Worm (Caenorhabditis elegans): ENCODE results near the gene C28C12.12.

The C28C12.12 gene

ce11 chrIV:8526050-8526449 lies 29.9 kb upstream of the C28C12.12 start:
- TF ChIP-seq ama-1 (optimal IDR thresholded peaks at IDR 0.05) (no peak), F13C5.2 (tag; optimal IDR thresholded peaks at IDR 0.05) (no peak), ceh-36 (tag; optimal IDR thresholded peaks at IDR 0.05) (no peak), hmg-4 (GFP tag; optimal IDR thresholded peaks at IDR 0.05) (no peak), tbx-11 (GFP tag; IDR thresholded peaks at IDR 0.05) (no peak), ceh-13 (GFP tag; optimal IDR thresholded peaks at IDR 0.05) (no peak), scrt-1 (GFP tag; IDR thresholded peaks at IDR 0.05) (no peak), tra-4 (tag; optimal IDR thresholded peaks at IDR 0.05) (no peak), flt-1 (GFP tag; IDR thresholded peaks at IDR 0.05) (no peak), hmbx-1 (tag; optimal IDR thresholded peaks at IDR 0.05) (no peak), hnd-1 (tag; optimal IDR thresholded peaks at IDR 0.05) (no peak), aly-1 (tag; optimal IDR thresholded peaks at IDR 0.05) (no peak), tbx-37 (GFP tag; conservative IDR thresholded peaks at IDR 0.05) (no peak), pes-1 (GFP tag; IDR thresholded peaks at IDR 0.05) (no peak), B0310.2 (tag; optimal IDR thresholded peaks at IDR 0.05) (no peak), ets-7 (tag; optimal IDR thresholded peaks at IDR 0.05) (no peak), sea-1 (GFP tag; conservative IDR thresholded peaks at IDR 0.05) (no peak)

ce11 chrIV:8523981-8524380 lies 27.8 kb upstream of the C28C12.12 start:
- no peak for TF ChIP-seq flt-1 (GFP tag; IDR thresholded peaks at IDR 0.05)
- no peak for TF ChIP-seq pes-1 (GFP tag; IDR thresholded peaks at IDR 0.05)
- TF ChIP-seq tbx-37 (GFP tag; conservative IDR thresholded peaks at IDR 0.05), result no peak
- no peak for TF ChIP-seq tra-4 (tag; optimal IDR thresholded peaks at IDR 0.05)
- no peak for TF ChIP-seq sea-1 (GFP tag; conservative IDR thresholded peaks at IDR 0.05)
- TF ChIP-seq ceh-13 (GFP tag; optimal IDR thresholded peaks at IDR 0.05), result no peak
- no peak for TF ChIP-seq hmbx-1 (tag; optimal IDR thresholded peaks at IDR 0.05)
- TF ChIP-seq tbx-11 (GFP tag; IDR thresholded peaks at IDR 0.05), result no peak
- no peak for TF ChIP-seq ama-1 (optimal IDR thresholded peaks at IDR 0.05)
- no peak for TF ChIP-seq hnd-1 (tag; optimal IDR thresholded peaks at IDR 0.05)
- TF ChIP-seq B0310.2 (tag; optimal IDR thresholded peaks at IDR 0.05), result no peak
- TF ChIP-seq aly-1 (tag; optimal IDR thresholded peaks at IDR 0.05), result no peak
- no peak for TF ChIP-seq ceh-36 (tag; optimal IDR thresholded peaks at IDR 0.05)
- TF ChIP-seq ets-7 (tag; optimal IDR thresholded peaks at IDR 0.05), result no peak

- TF ChIP-seq tbx-37 (GFP tag; conservative IDR thresholded peaks at IDR 0.05), result no peak
- TF ChIP-seq B0310.2 (tag; optimal IDR thresholded peaks at IDR 0.05), result no peak
- no peak for TF ChIP-seq flt-1 (GFP tag; IDR thresholded peaks at IDR 0.05)
- TF ChIP-seq tra-4 (tag; optimal IDR thresholded peaks at IDR 0.05), result no peak
- no peak for TF ChIP-seq ets-7 (tag; optimal IDR thresholded peaks at IDR 0.05)
Observed at ce11 chrIV:8520594-8520993, 24.4 kb upstream of the C28C12.12 start, which contains the start of gene pkg-2. Gene pkg-2, plus strand, starts transcription at chrIV:8520894.

ce11 chrIV:8519949-8520348 lies 23.8 kb upstream of the C28C12.12 start:
- TF ChIP-seq B0310.2 (tag; optimal IDR thresholded peaks at IDR 0.05), result no peak
- no peak for TF ChIP-seq scrt-1 (GFP tag; IDR thresholded peaks at IDR 0.05)
- TF ChIP-seq ama-1 (optimal IDR thresholded peaks at IDR 0.05), result no peak
- no peak for TF ChIP-seq tra-4 (tag; optimal IDR thresholded peaks at IDR 0.05)
- TF ChIP-seq ceh-36 (tag; optimal IDR thresholded peaks at IDR 0.05), result no peak
- TF ChIP-seq pes-1 (GFP tag; IDR thresholded peaks at IDR 0.05), result no peak
- TF ChIP-seq F13C5.2 (tag; optimal IDR thresholded peaks at IDR 0.05), result no peak
- no peak for TF ChIP-seq sea-1 (GFP tag; conservative IDR thresholded peaks at IDR 0.05)

ce11 chrIV:8514546-8514945 lies 18.4 kb upstream of the C28C12.12 start:
- TF ChIP-seq tbx-11 (GFP tag; IDR thresholded peaks at IDR 0.05) (no peak), B0310.2 (tag; optimal IDR thresholded peaks at IDR 0.05) (no peak), ama-1 (optimal IDR thresholded peaks at IDR 0.05) (no peak), ets-7 (tag; optimal IDR thresholded peaks at IDR 0.05) (no peak), F13C5.2 (tag; optimal IDR thresholded peaks at IDR 0.05) (no peak), pes-1 (GFP tag; IDR thresholded peaks at IDR 0.05) (no peak), ceh-36 (tag; optimal IDR thresholded peaks at IDR 0.05) (no peak), aly-1 (tag; optimal IDR thresholded peaks at IDR 0.05) (no peak), tra-4 (tag; optimal IDR thresholded peaks at IDR 0.05) (no peak), hmg-4 (GFP tag; optimal IDR thresholded peaks at IDR 0.05) (no peak), tbx-37 (GFP tag; conservative IDR thresholded peaks at IDR 0.05) (no peak), hnd-1 (tag; optimal IDR thresholded peaks at IDR 0.05) (no peak), flt-1 (GFP tag; IDR thresholded peaks at IDR 0.05) (no peak), ceh-13 (GFP tag; optimal IDR thresholded peaks at IDR 0.05) (no peak), scrt-1 (GFP tag; IDR thresholded peaks at IDR 0.05) (no peak)

ce11 chrIV:8513619-8514018 lies 17.5 kb upstream of the C28C12.12 start, which contains the start of gene cks-1:
Gene cks-1, plus strand, starts transcription at chrIV:8513919.
- no peak for TF ChIP-seq aly-1 (tag; optimal IDR thresholded peaks at IDR 0.05)
- TF ChIP-seq hmbx-1 (tag; optimal IDR thresholded peaks at IDR 0.05), result no peak
- no peak for TF ChIP-seq B0310.2 (tag; optimal IDR thresholded peaks at IDR 0.05)
- TF ChIP-seq hnd-1 (tag; optimal IDR thresholded peaks at IDR 0.05), result no peak
- no peak for TF ChIP-seq scrt-1 (GFP tag; IDR thresholded peaks at IDR 0.05)

- TF ChIP-seq flt-1 (GFP tag; IDR thresholded peaks at IDR 0.05) (no peak), hmg-4 (GFP tag; optimal IDR thresholded peaks at IDR 0.05) (no peak), pes-1 (GFP tag; IDR thresholded peaks at IDR 0.05) (no peak), B0310.2 (tag; optimal IDR thresholded peaks at IDR 0.05) (no peak), tbx-37 (GFP tag; conservative IDR thresholded peaks at IDR 0.05) (no peak), F13C5.2 (tag; optimal IDR thresholded peaks at IDR 0.05) (no peak), scrt-1 (GFP tag; IDR thresholded peaks at IDR 0.05) (no peak), ceh-13 (GFP tag; optimal IDR thresholded peaks at IDR 0.05) (no peak), aly-1 (tag; optimal IDR thresholded peaks at IDR 0.05) (no peak), hnd-1 (tag; optimal IDR thresholded peaks at IDR 0.05) (no peak), ets-7 (tag; optimal IDR thresholded peaks at IDR 0.05) (no peak), tra-4 (tag; optimal IDR thresholded peaks at IDR 0.05) (no peak), ama-1 (optimal IDR thresholded peaks at IDR 0.05) (no peak), ceh-36 (tag; optimal IDR thresholded peaks at IDR 0.05) (no peak), hmbx-1 (tag; optimal IDR thresholded peaks at IDR 0.05) (no peak), tbx-11 (GFP tag; IDR thresholded peaks at IDR 0.05) (no peak)
Observed at ce11 chrIV:8512679-8513078, 16.5 kb upstream of the C28C12.12 start, which contains the start of gene C09G4.4. Gene C09G4.4, plus strand, starts transcription at chrIV:8512979.

- TF ChIP-seq hnd-1 (tag; optimal IDR thresholded peaks at IDR 0.05) (no peak), ama-1 (optimal IDR thresholded peaks at IDR 0.05) (no peak), ets-7 (tag; optimal IDR thresholded peaks at IDR 0.05) (no peak), hmbx-1 (tag; optimal IDR thresholded peaks at IDR 0.05) (no peak), F13C5.2 (tag; optimal IDR thresholded peaks at IDR 0.05) (no peak), aly-1 (tag; optimal IDR thresholded peaks at IDR 0.05) (no peak), tra-4 (tag; optimal IDR thresholded peaks at IDR 0.05) (no peak), sea-1 (GFP tag; conservative IDR thresholded peaks at IDR 0.05) (no peak), flt-1 (GFP tag; IDR thresholded peaks at IDR 0.05) (no peak), tbx-37 (GFP tag; conservative IDR thresholded peaks at IDR 0.05) (no peak), ceh-36 (tag; optimal IDR thresholded peaks at IDR 0.05) (no peak)
Observed at ce11 chrIV:8511056-8511455, 14.9 kb upstream of the C28C12.12 start, which contains the start of gene mes-6. Gene mes-6, plus strand, starts transcription at chrIV:8511284.

Measured in whole organism, early embryonic.